Worm (Caenorhabditis elegans) whole organism, early embryonic: ENCODE results near the gene C12D8.20.

Experiments
- B0310.2 ChIP-seq: sonication (generic microtip); optimal IDR thresholded peaks from 2 replicates; lab custom pipeline; 2016; ENCODE audit warnings: mild to moderate bottlenecking, missing genetic modification characterization, missing compliant biosample characterization
- F13C5.2 ChIP-seq: sonication (generic microtip); optimal IDR thresholded peaks from 2 replicates; lab custom pipeline; 2017; ENCODE audit warnings: mild to moderate bottlenecking, missing genetic modification characterization, inconsistent platforms, missing compliant biosample characterization
- ama-1 ChIP-seq: fragments of 150-350 bp; optimal IDR thresholded peaks from 2 replicates; lab custom pipeline; 2014
- ceh-36 ChIP-seq: sonication (generic microtip); optimal IDR thresholded peaks from 2 replicates; lab custom pipeline; 2016; ENCODE audit warnings: missing genetic modification characterization, inconsistent platforms, missing compliant biosample characterization
- flt-1 ChIP-seq: fragments of 200-800 bp; sonication (Bioruptor generic); IDR thresholded peaks from 2 replicates; pipeline ENCODE4 v1.3.6; 2022; ENCODE audit warnings: missing genetic modification characterization, missing compliant biosample characterization
- hmbx-1 ChIP-seq: sonication (generic microtip); optimal IDR thresholded peaks from 2 replicates; lab custom pipeline; 2016; ENCODE audit warnings: mild to moderate bottlenecking, missing genetic modification characterization, missing compliant biosample characterization
- hnd-1 ChIP-seq: sonication (generic microtip); optimal IDR thresholded peaks from 2 replicates; lab custom pipeline; 2016; ENCODE audit warnings: missing genetic modification characterization, missing compliant biosample characterization
- pes-1 ChIP-seq: fragments of 200-800 bp; sonication (Bioruptor generic); IDR thresholded peaks from 2 replicates; pipeline ENCODE4 v1.3.6; 2022; ENCODE audit warnings: missing genetic modification reagents, missing genetic modification characterization, missing compliant biosample characterization
- scrt-1 ChIP-seq: fragments of 200-800 bp; sonication (Bioruptor generic); IDR thresholded peaks from 2 replicates; pipeline ENCODE4 v1.3.6; 2022; ENCODE audit warnings: missing genetic modification characterization, missing compliant biosample characterization
- sea-1 ChIP-seq: fragments of 200-800 bp; sonication (Bioruptor generic); conservative IDR thresholded peaks from 2 replicates; pipeline ENCODE4 v1.3.6; 2022; ENCODE audit warnings: missing genetic modification characterization, missing compliant biosample characterization
- tbx-37 ChIP-seq: fragments of 200-800 bp; sonication (Bioruptor generic); conservative IDR thresholded peaks from 2 replicates; pipeline ENCODE4 v1.3.6; 2022; ENCODE audit warnings: missing genetic modification reagents, missing genetic modification characterization, missing compliant biosample characterization
- tra-4 ChIP-seq: sonication (generic microtip); optimal IDR thresholded peaks from 2 replicates; lab custom pipeline; 2017; ENCODE audit warnings: missing genetic modification characterization, missing compliant biosample characterization

- no peak for TF ChIP-seq ama-1 (lab: Kevin White, UChicago)
- TF ChIP-seq sea-1 (GFP tag; lab: Robert Waterston, UW), result no peak
- TF ChIP-seq flt-1, result no peak
- TF ChIP-seq hnd-1 (tag; lab: Kevin White, UChicago), result no peak
- TF ChIP-seq B0310.2 (tag; lab: Kevin White, UChicago), result no peak
- TF ChIP-seq ceh-36, result no peak
- TF ChIP-seq tra-4 (tag; lab: Kevin White, UChicago), result no peak
- no peak for TF ChIP-seq F13C5.2 (tag; lab: Kevin White, UChicago)
- TF ChIP-seq tbx-37 (GFP tag; lab: Robert Waterston, UW), result no peak
- TF ChIP-seq pes-1 (GFP tag; lab: Robert Waterston, UW), result no peak
- no peak for TF ChIP-seq scrt-1
- TF ChIP-seq hmbx-1 (tag; lab: Kevin White, UChicago), result no peak
Measured at ce11 chrV:10212027-10212426, 10.1 kb upstream of the C12D8.20 start, which contains the start of gene zhit-3.
